Worm (Caenorhabditis elegans) whole organism, L3 larva: ENCODE data around the gene B0524.6.

Experiments
- aly-2 ChIP-seq: fragments of 150-350 bp; optimal IDR thresholded peaks from 2 replicates; lab custom pipeline; 2014; ENCODE audit warnings: missing biosample characterization, missing genetic modification characterization
- ama-1 ChIP-seq: fragments of 150-350 bp; optimal IDR thresholded peaks from 2 replicates; lab custom pipeline; 2018
- ceh-16 ChIP-seq: sonication (generic microtip); optimal IDR thresholded peaks from 2 replicates; lab custom pipeline; 2017; ENCODE audit warnings: missing biosample characterization, missing genetic modification characterization
- elt-1 ChIP-seq: fragments of 150-350 bp; optimal IDR thresholded peaks from 2 replicates; lab custom pipeline; 2014; ENCODE audit warnings: missing biosample characterization, missing genetic modification characterization
- fkh-10 ChIP-seq: sonication (generic microtip); optimal IDR thresholded peaks from 2 replicates; lab custom pipeline; 2017; ENCODE audit warnings: missing biosample characterization, missing genetic modification reagents, missing genetic modification characterization
- fos-1 ChIP-seq: fragments of 150-350 bp; optimal IDR thresholded peaks from 2 replicates; lab custom pipeline; 2014; ENCODE audit warnings: missing biosample characterization, missing genetic modification characterization
- mdl-1 ChIP-seq: fragments of 150-350 bp; optimal IDR thresholded peaks from 2 replicates; lab custom pipeline; 2014; ENCODE audit warnings: missing biosample characterization, missing genetic modification characterization
- nhr-12 ChIP-seq: fragments of 150-350 bp; optimal IDR thresholded peaks from 2 replicates; lab custom pipeline; 2014; ENCODE audit warnings: missing biosample characterization, missing genetic modification characterization
- nhr-28 ChIP-seq: fragments of 150-350 bp; optimal IDR thresholded peaks from 2 replicates; lab custom pipeline; 2014; ENCODE audit warnings: missing biosample characterization, missing genetic modification characterization
- pha-4 ChIP-seq: fragments of 150-350 bp; optimal IDR thresholded peaks from 2 replicates; lab custom pipeline; 2014; ENCODE audit warnings: missing biosample characterization, missing genetic modification reagents, missing genetic modification characterization
- pqm-1 ChIP-seq: fragments of 150-350 bp; optimal IDR thresholded peaks from 2 replicates; lab custom pipeline; 2017; ENCODE audit warnings: missing biosample characterization, missing genetic modification characterization, inconsistent platforms
- tbx-2 ChIP-seq: sonication (generic microtip); optimal IDR thresholded peaks from 2 replicates; lab custom pipeline; 2016; ENCODE audit warnings: mild to moderate bottlenecking, missing genetic modification characterization, missing compliant biosample characterization
- unc-62 ChIP-seq: fragments of 150-350 bp; sonication (generic microtip); optimal IDR thresholded peaks from 4 replicates; lab custom pipeline; 2014; ENCODE audit warnings: missing biosample characterization, missing genetic modification reagents, missing genetic modification characterization

DNA sequence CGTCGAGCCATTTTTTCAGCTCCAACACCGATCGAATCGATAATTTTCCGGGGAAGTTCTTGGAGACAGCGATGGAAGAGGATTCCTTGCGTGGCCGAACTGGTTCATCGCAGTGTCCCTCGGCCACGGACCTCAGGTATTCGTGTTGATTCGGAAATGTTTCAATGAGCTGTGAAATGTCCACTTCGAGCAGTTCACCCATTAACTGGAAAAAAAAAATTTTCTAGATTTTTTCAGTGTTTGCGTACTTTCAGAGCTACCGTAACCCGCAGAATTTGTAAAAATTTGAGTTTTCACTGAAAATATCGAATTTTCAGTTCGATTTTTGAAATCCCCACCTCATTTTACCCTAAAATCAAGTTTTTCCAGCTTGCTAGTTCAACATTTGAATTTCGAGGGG, 42.4 kb upstream of the B0524.6 start:
- TF ChIP-seq aly-2 (tag; lab: Kevin White, UChicago) (no peak), pqm-1 (tag; lab: Kevin White, UChicago) (no peak), tbx-2 (tag; lab: Kevin White, UChicago) (no peak), pha-4 (no peak), fkh-10 (no peak), ama-1 (lab: Kevin White, UChicago) (no peak), ceh-16 (tag; lab: Kevin White, UChicago) (no peak), nhr-28 (tag; lab: Kevin White, UChicago) (no peak), fos-1 (tag; lab: Kevin White, UChicago) (no peak), mdl-1 (tag; lab: Kevin White, UChicago) (no peak), nhr-12 (tag; lab: Kevin White, UChicago) (no peak), unc-62 (GFP tag; lab: Kevin White, UChicago) (no peak), elt-1 (tag; lab: Kevin White, UChicago) (no peak)
